Worm (Caenorhabditis elegans) whole organism, young adult: ENCODE measurements around the gene akt-2.

ENCODE experiments used
- D2030.7 ChIP-seq: fragments of 200-800 bp; sonication (Bioruptor generic); IDR thresholded peaks from 2 replicates; pipeline ENCODE4 v1.3.6; 2022; ENCODE audit warnings: missing genetic modification reagents, missing genetic modification characterization, missing compliant biosample characterization
- F55B11.4 ChIP-seq: sonication (generic microtip); optimal IDR thresholded peaks from 2 replicates; lab custom pipeline; 2016; ENCODE audit warnings: missing compliant biosample characterization, missing genetic modification characterization, borderline replicate concordance; ENCODE audit not compliant: insufficient read depth
- Y67H2A.10 ChIP-seq: fragments of 200-800 bp; sonication (Bioruptor generic); conservative IDR thresholded peaks from 2 replicates; pipeline ENCODE4 v1.3.6; 2022; ENCODE audit warnings: missing genetic modification reagents, missing genetic modification characterization, missing compliant biosample characterization
- ceh-91 ChIP-seq: fragments of 200-800 bp; sonication (Bioruptor generic); IDR thresholded peaks from 2 replicates; pipeline ENCODE4 v1.3.6; 2022; ENCODE audit warnings: missing genetic modification reagents, missing genetic modification characterization, missing compliant biosample characterization
- chd-7 ChIP-seq: sonication (generic microtip); optimal IDR thresholded peaks from 2 replicates; lab custom pipeline; 2016; ENCODE audit warnings: mild to moderate bottlenecking, missing genetic modification characterization, moderate library complexity, missing compliant biosample characterization
- ets-4 ChIP-seq: fragments of 200-800 bp; sonication (Bioruptor generic); optimal IDR thresholded peaks from 2 replicates; lab custom pipeline; 2018; ENCODE audit warnings: mild to moderate bottlenecking, missing genetic modification characterization, missing compliant biosample characterization
- lin-35 ChIP-seq, 3 experiments: fragments of 150-350 bp in 2 of 3; sonication (generic microtip) in 1 of 3; optimal IDR thresholded peaks; 2 replicates each; lab custom pipeline; 2014 to 2018; ENCODE audit warnings: missing biosample characterization in 3 of 3, missing genetic modification characterization in 3 of 3, missing genetic modification reagents in 3 of 3
- nfya-1 ChIP-seq: sonication (generic microtip); optimal IDR thresholded peaks from 2 replicates; lab custom pipeline; 2017; ENCODE audit warnings: antibody characterized with exemption, missing compliant biosample characterization, missing genetic modification characterization, borderline replicate concordance; ENCODE audit not compliant: insufficient read depth
- snpc-1.1 ChIP-seq: sonication (generic microtip); optimal IDR thresholded peaks from 2 replicates; lab custom pipeline; 2017; ENCODE audit warnings: missing genetic modification characterization, mild to moderate bottlenecking, missing compliant biosample characterization, antibody characterized with exemption, moderate library complexity, missing genotype, missing genetic modification reagents; ENCODE audit not compliant: insufficient read depth
- ztf-6 ChIP-seq: fragments of 200-800 bp; sonication (Bioruptor generic); IDR thresholded peaks from 2 replicates; pipeline ENCODE4 v1.3.6; 2022; ENCODE audit warnings: missing genetic modification reagents, missing genetic modification characterization, missing compliant biosample characterization

DNA sequence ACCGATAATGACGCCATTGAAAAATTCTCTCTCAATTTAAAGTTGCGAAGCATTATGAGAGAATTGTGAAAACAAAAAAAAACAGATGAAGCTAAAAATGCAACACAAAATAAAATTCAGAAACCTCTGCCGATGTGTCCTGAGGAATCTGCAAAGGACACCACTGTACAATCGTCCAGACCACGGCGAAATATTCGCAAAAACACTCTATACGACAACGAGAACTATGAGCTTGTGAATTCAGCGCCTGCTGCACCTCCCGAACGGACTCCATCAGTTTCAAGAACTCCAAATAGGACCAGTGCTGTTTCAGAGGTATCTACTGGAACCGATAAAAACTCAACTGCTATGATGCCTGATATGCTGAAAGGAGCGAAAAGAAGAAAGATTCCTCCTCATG lies 45.0 kb upstream of the akt-2 start:
- TF ChIP-seq Y67H2A.10 (no peak), ceh-91 (GFP tag; lab: Robert Waterston, UW) (no peak), snpc-1.1 (no peak), lin-35 (GFP tag; optimal IDR thresholded peaks at IDR 0.05; lab: Kevin White, UChicago) (no peak), chd-7 (tag; lab: Kevin White, UChicago) (no peak), nfya-1 (tag; lab: Kevin White, UChicago) (no peak), D2030.7 (GFP tag; lab: Robert Waterston, UW) (no peak), ztf-6 (GFP tag; lab: Robert Waterston, UW) (no peak), F55B11.4 (no peak), ets-4 (no peak)
